Worm (Caenorhabditis elegans) whole organism, L2 larva: ENCODE results near the gene K09C6.3.
"Not testable (repeated sequence)": the region's sequence is repeated elsewhere in the genome, so short reads cannot be mapped to it uniquely, and the experiment has no call there.

Experiments used
- R02D3.7 ChIP-seq: fragments of 150-350 bp; optimal IDR thresholded peaks from 2 replicates; lab custom pipeline; 2014; ENCODE audit warnings: missing biosample characterization, missing genetic modification characterization
- ZK546.5 ChIP-seq: sonication (generic microtip); optimal IDR thresholded peaks from 2 replicates; lab custom pipeline; 2017; ENCODE audit warnings: missing biosample characterization, missing genetic modification characterization
- ceh-16 ChIP-seq: fragments of 150-350 bp; optimal IDR thresholded peaks from 2 replicates; lab custom pipeline; 2014; ENCODE audit warnings: missing biosample characterization, missing genetic modification characterization
- lin-11 ChIP-seq: fragments of 150-350 bp; sonication (generic microtip); optimal IDR thresholded peaks from 2 replicates; lab custom pipeline; 2014; ENCODE audit warnings: missing biosample characterization, missing genetic modification characterization, inconsistent platforms, mixed read lengths
- lin-13 ChIP-seq: fragments of 150-350 bp; optimal IDR thresholded peaks from 2 replicates; lab custom pipeline; 2014; ENCODE audit warnings: missing biosample characterization, missing genetic modification reagents, missing genetic modification characterization
- nhr-11 ChIP-seq: fragments of 150-350 bp; optimal IDR thresholded peaks from 2 replicates; lab custom pipeline; 2014; ENCODE audit warnings: missing biosample characterization, missing genetic modification characterization
- nhr-237 ChIP-seq: fragments of 150-350 bp; optimal IDR thresholded peaks from 2 replicates; lab custom pipeline; 2014; ENCODE audit warnings: missing biosample characterization, missing genetic modification characterization
- skn-1 ChIP-seq: sonication (generic microtip); optimal IDR thresholded peaks from 2 replicates; lab custom pipeline; 2017; ENCODE audit warnings: missing biosample characterization, missing genetic modification characterization
- zag-1 ChIP-seq: fragments of 150-350 bp; optimal IDR thresholded peaks from 2 replicates; lab custom pipeline; 2014; ENCODE audit warnings: missing biosample characterization, missing genetic modification characterization

DNA sequence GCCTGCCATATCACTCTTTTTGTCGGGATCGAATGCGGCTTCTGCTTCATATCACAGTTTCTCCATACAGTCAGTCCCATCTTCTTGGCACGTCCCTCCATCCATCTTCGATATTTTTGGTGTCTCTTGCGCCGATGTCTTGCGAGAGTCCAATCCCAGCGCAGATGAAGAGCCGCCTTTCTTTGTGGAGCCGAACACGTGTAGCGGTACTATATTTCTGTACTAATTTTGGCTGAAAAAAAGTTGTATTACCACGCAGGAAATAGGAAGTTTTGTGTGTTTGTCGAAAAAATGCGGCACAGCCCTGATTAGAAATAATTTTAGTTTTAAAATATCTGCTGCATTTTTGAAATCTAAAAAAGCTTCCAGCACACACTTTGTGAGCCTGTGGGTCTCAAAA lies 9.2 kb upstream of the K09C6.3 start, which contains the start of gene K09C6.8:
- not testable (repeated sequence) for TF ChIP-seq nhr-237 (tag; lab: Kevin White, UChicago); skn-1 (tag; lab: Kevin White, UChicago); lin-13 (GFP tag; lab: Kevin White, UChicago); ceh-16 (tag; lab: Kevin White, UChicago); ZK546.5 (tag; lab: Kevin White, UChicago); nhr-11 (tag; lab: Kevin White, UChicago); lin-11 (tag; lab: Kevin White, UChicago); R02D3.7; zag-1 (tag; lab: Kevin White, UChicago)
